Fruit fly (Drosophila melanogaster) whole organism, embryonic: ENCODE data around the gene wisp.

Source experiments
- BtbVII ChIP-seq: fragments of 200-800 bp; sonication (Bioruptor generic); optimal IDR thresholded peaks from 3 replicates; lab custom pipeline; 2017; ENCODE audit warnings: missing biosample characterization, mild to moderate bottlenecking, missing genetic modification characterization
- Bteb2 ChIP-seq: fragments of 200-800 bp; sonication (Bioruptor generic); optimal IDR thresholded peaks from 2 replicates; lab custom pipeline; 2016; ENCODE audit warnings: missing biosample characterization, missing genetic modification characterization
- CG10543 ChIP-seq: fragments of 200-800 bp; sonication (Bioruptor generic); optimal IDR thresholded peaks from 3 replicates; lab custom pipeline; 2017; ENCODE audit warnings: missing biosample characterization, mild to moderate bottlenecking, missing genetic modification characterization, moderate library complexity
- CG10565 ChIP-seq: fragments of 200-800 bp; sonication (Bioruptor generic); optimal IDR thresholded peaks from 3 replicates; lab custom pipeline; 2016; ENCODE audit warnings: missing biosample characterization, mild to moderate bottlenecking, missing genetic modification characterization
- CG10959 ChIP-seq: fragments of 200-800 bp; sonication (Bioruptor generic); IDR thresholded peaks from 2 replicates; pipeline ENCODE4 v1.3.6; 2022; ENCODE audit warnings: missing biosample characterization, missing genetic modification characterization
- CG12744 ChIP-seq: fragments of 200-800 bp; sonication (Bioruptor generic); optimal IDR thresholded peaks from 2 replicates; lab custom pipeline; 2016; ENCODE audit warnings: missing biosample characterization, missing genetic modification characterization
- CG14667 ChIP-seq: fragments of 200-800 bp; sonication (Bioruptor generic); IDR thresholded peaks from 2 replicates; pipeline ENCODE4 v1.3.6; 2022; ENCODE audit warnings: missing biosample characterization, missing genetic modification characterization
- CG15514 ChIP-seq: fragments of 200-800 bp; sonication (Bioruptor generic); optimal IDR thresholded peaks from 3 replicates; lab custom pipeline; 2017; ENCODE audit warnings: missing biosample characterization, missing genetic modification characterization, mild to moderate bottlenecking, moderate library complexity, missing genetic modification reagents
- CG16863 ChIP-seq: fragments of 200-800 bp; sonication (Bioruptor generic); optimal IDR thresholded peaks from 3 replicates; lab custom pipeline; 2016; ENCODE audit warnings: missing biosample characterization, missing genetic modification characterization
- CG17568 ChIP-seq: fragments of 200-800 bp; sonication (Bioruptor generic); optimal IDR thresholded peaks from 2 replicates; lab custom pipeline; 2018; ENCODE audit warnings: missing biosample characterization, mild to moderate bottlenecking, missing genetic modification characterization, moderate library complexity
- CG31441 ChIP-seq: fragments of 200-800 bp; sonication (Bioruptor generic); IDR thresholded peaks from 2 replicates; pipeline ENCODE4 v1.3.6; 2022; ENCODE audit warnings: missing biosample characterization, missing genetic modification characterization
- CG3407 ChIP-seq: fragments of 200-800 bp; sonication (Bioruptor generic); optimal IDR thresholded peaks from 2 replicates; lab custom pipeline; 2018; ENCODE audit warnings: missing biosample characterization, mild to moderate bottlenecking, missing genetic modification characterization
- CG3995 ChIP-seq: fragments of 200-800 bp; sonication (Bioruptor generic); optimal IDR thresholded peaks from 3 replicates; lab custom pipeline; 2016; ENCODE audit warnings: missing biosample characterization, missing genetic modification characterization
- CG6175 ChIP-seq: fragments of 200-800 bp; sonication (Bioruptor generic); IDR thresholded peaks from 3 replicates; pipeline ENCODE4 v1.3.6; 2022; ENCODE audit warnings: missing biosample characterization, missing genetic modification characterization
- CG8281 ChIP-seq: fragments of 200-800 bp; sonication (Bioruptor generic); optimal IDR thresholded peaks from 2 replicates; lab custom pipeline; 2018; ENCODE audit warnings: missing biosample characterization, mild to moderate bottlenecking, missing genetic modification characterization, moderate library complexity
- CG8388 ChIP-seq: fragments of 200-800 bp; sonication (Bioruptor generic); optimal IDR thresholded peaks from 2 replicates; lab custom pipeline; 2019; ENCODE audit warnings: missing biosample characterization, mild to moderate bottlenecking, missing genetic modification characterization, moderate library complexity
- CG8944 ChIP-seq: fragments of 200-800 bp; sonication (Bioruptor generic); optimal IDR thresholded peaks from 3 replicates; lab custom pipeline; 2016; ENCODE audit warnings: missing biosample characterization, missing genetic modification characterization
- CG9215 ChIP-seq: fragments of 200-800 bp; sonication (Bioruptor generic); IDR thresholded peaks from 2 replicates; pipeline ENCODE4 v1.3.6; 2022; ENCODE audit warnings: missing biosample characterization, missing genetic modification characterization
- D ChIP-seq, 2 experiments: fragments of 200-800 bp in 1 of 2; fragments of >200 bp in 1 of 2; sonication (Bioruptor generic) in 1 of 2; optimal IDR thresholded peaks; 2 replicates in 1 of 2; 3 replicates in 1 of 2; lab custom pipeline; 2017; ENCODE audit warnings: mild to moderate bottlenecking in 1 of 2, missing biosample characterization in 1 of 2, missing genetic modification characterization in 1 of 2, missing genetic modification reagents in 1 of 2
- Dref ChIP-seq: fragments of 200-800 bp; sonication (Bioruptor generic); IDR thresholded peaks from 2 replicates; pipeline ENCODE4 v1.3.6; 2022; ENCODE audit warnings: missing biosample characterization, missing genetic modification characterization
- H2.0 ChIP-seq: fragments of 200-800 bp; sonication (Bioruptor generic); IDR thresholded peaks from 2 replicates; pipeline ENCODE4 v1.3.6; 2022; ENCODE audit warnings: missing biosample characterization, missing genetic modification characterization
- HLH54F ChIP-seq: fragments of 200-800 bp; sonication (Bioruptor generic); optimal IDR thresholded peaks from 3 replicates; lab custom pipeline; 2016; ENCODE audit warnings: missing biosample characterization, missing genetic modification characterization
- Rfx ChIP-seq: fragments of 200-800 bp; sonication (Bioruptor generic); IDR thresholded peaks from 2 replicates; pipeline ENCODE4 v1.3.6; 2022; ENCODE audit warnings: missing biosample characterization, missing genetic modification characterization
- Six4 ChIP-seq: fragments of 200-800 bp; sonication (Bioruptor generic); optimal IDR thresholded peaks from 2 replicates; lab custom pipeline; 2016; ENCODE audit warnings: missing biosample characterization, missing genetic modification characterization
- Xrp1 ChIP-seq: fragments of 200-800 bp; sonication (Bioruptor generic); IDR thresholded peaks from 2 replicates; pipeline ENCODE4 v1.3.6; 2022; ENCODE audit warnings: missing biosample characterization, missing genetic modification characterization
- abd-A ChIP-seq: fragments of 200-800 bp; sonication (Bioruptor generic); optimal IDR thresholded peaks from 3 replicates; lab custom pipeline; 2019; ENCODE audit warnings: missing biosample characterization, mild to moderate bottlenecking, missing genetic modification characterization, moderate library complexity
- bigmax ChIP-seq: fragments of 200-800 bp; sonication (Bioruptor generic); optimal IDR thresholded peaks from 2 replicates; lab custom pipeline; 2018; ENCODE audit warnings: missing biosample characterization, mild to moderate bottlenecking, missing genetic modification characterization
- bsh ChIP-seq, 2 experiments: fragments of 200-800 bp; sonication (Bioruptor generic); optimal IDR thresholded peaks; 2 replicates each; lab custom pipeline; 2017 to 2018; ENCODE audit warnings: mild to moderate bottlenecking in 2 of 2, missing biosample characterization in 2 of 2, missing genetic modification characterization in 2 of 2, moderate library complexity in 1 of 2
- chif ChIP-seq, 2 experiments: fragments of 200-800 bp; sonication (Bioruptor generic); optimal IDR thresholded peaks; 3 replicates each; lab custom pipeline; 2016; ENCODE audit warnings: missing biosample characterization in 2 of 2, missing genetic modification characterization in 2 of 2
- croc ChIP-seq: fragments of 200-800 bp; sonication (Bioruptor generic); conservative IDR thresholded peaks from 3 replicates; pipeline ENCODE4 v1.3.6; 2022; ENCODE audit warnings: missing biosample characterization, missing genetic modification characterization
- crol ChIP-seq: fragments of 200-800 bp; sonication (Bioruptor generic); IDR thresholded peaks from 2 replicates; pipeline ENCODE4 v1.3.6; 2022; ENCODE audit warnings: missing biosample characterization, missing genetic modification characterization
- emc ChIP-seq: fragments of 200-800 bp; sonication (Bioruptor generic); optimal IDR thresholded peaks from 2 replicates; lab custom pipeline; 2016; ENCODE audit warnings: missing biosample characterization, missing genetic modification characterization
- gsb-n ChIP-seq: fragments of 200-800 bp; sonication (Bioruptor generic); optimal IDR thresholded peaks from 3 replicates; lab custom pipeline; 2018; ENCODE audit warnings: missing biosample characterization, mild to moderate bottlenecking, missing genetic modification characterization
- jumu ChIP-seq: fragments of 200-800 bp; sonication (Bioruptor generic); optimal IDR thresholded peaks from 3 replicates; lab custom pipeline; 2016; ENCODE audit warnings: missing biosample characterization, missing genetic modification characterization
- knrl ChIP-seq: fragments of 200-800 bp; sonication (Bioruptor generic); IDR thresholded peaks from 3 replicates; pipeline ENCODE4 v1.3.6; 2022; ENCODE audit warnings: missing biosample characterization, missing genetic modification characterization; ENCODE audit not compliant: partially characterized antibody
- lola ChIP-seq, 3 experiments: fragments of >200 bp in 2 of 3; fragments of 200-800 bp in 1 of 3; sonication (Bioruptor generic) in 1 of 3; optimal IDR thresholded peaks; 2 replicates each; lab custom pipeline; 2017 to 2019; ENCODE audit warnings: missing biosample characterization in 3 of 3, missing genetic modification characterization in 3 of 3, mild to moderate bottlenecking in 1 of 3, moderate library complexity in 1 of 3
- mam ChIP-seq: fragments of 200-800 bp; sonication (Bioruptor generic); optimal IDR thresholded peaks from 3 replicates; lab custom pipeline; 2016; ENCODE audit warnings: missing biosample characterization, missing genetic modification characterization
- mld ChIP-seq: fragments of 200-800 bp; sonication (Bioruptor generic); IDR thresholded peaks from 3 replicates; pipeline ENCODE4 v1.3.6; 2022; ENCODE audit warnings: missing biosample characterization, missing genetic modification characterization; ENCODE audit not compliant: partially characterized antibody
- otp ChIP-seq: fragments of 200-800 bp; sonication (Bioruptor generic); IDR thresholded peaks from 3 replicates; pipeline ENCODE4, ENCODE4 v1.3.6; 2022; ENCODE audit warnings: missing biosample characterization, missing genetic modification characterization
- pum ChIP-seq: fragments of 200-800 bp; sonication (Bioruptor generic); optimal IDR thresholded peaks from 2 replicates; lab custom pipeline; 2016; ENCODE audit warnings: missing biosample characterization, missing genetic modification characterization
- row ChIP-seq: fragments of 200-800 bp; sonication (Bioruptor generic); IDR thresholded peaks from 3 replicates; pipeline ENCODE4 v1.3.6; 2022; ENCODE audit warnings: missing biosample characterization, missing genetic modification characterization
- schlank ChIP-seq: fragments of 200-800 bp; sonication (Bioruptor generic); optimal IDR thresholded peaks from 2 replicates; lab custom pipeline; 2018; ENCODE audit warnings: missing biosample characterization, mild to moderate bottlenecking, missing genetic modification characterization
- slou ChIP-seq: fragments of 200-800 bp; sonication (Bioruptor generic); optimal IDR thresholded peaks from 3 replicates; lab custom pipeline; 2016; ENCODE audit warnings: missing biosample characterization, missing genetic modification characterization
- sqz ChIP-seq: fragments of 200-800 bp; sonication (Bioruptor generic); optimal IDR thresholded peaks from 3 replicates; lab custom pipeline; 2018; ENCODE audit warnings: missing biosample characterization, mild to moderate bottlenecking, missing genetic modification characterization
- sug ChIP-seq: fragments of 200-800 bp; optimal IDR thresholded peaks from 2 replicates; lab custom pipeline; 2019; ENCODE audit warnings: missing biosample characterization, mild to moderate bottlenecking, missing genetic modification characterization, moderate library complexity
- toy ChIP-seq: fragments of 200-800 bp; sonication (Bioruptor generic); IDR thresholded peaks from 2 replicates; pipeline ENCODE4 v1.3.6; 2022; ENCODE audit warnings: missing biosample characterization, missing genetic modification characterization
- trem ChIP-seq: fragments of 200-800 bp; optimal IDR thresholded peaks from 3 replicates; lab custom pipeline; 2019; ENCODE audit warnings: missing biosample characterization, mild to moderate bottlenecking, missing genetic modification characterization, moderate library complexity
- twi ChIP-seq: fragments of 200-800 bp; optimal IDR thresholded peaks from 2 replicates; lab custom pipeline; 2019; ENCODE audit warnings: missing biosample characterization, mild to moderate bottlenecking, missing genetic modification characterization, moderate library complexity
- vvl ChIP-seq: fragments of 200-800 bp; sonication (Bioruptor generic); IDR thresholded peaks from 2 replicates; pipeline ENCODE4 v1.3.6; 2022; ENCODE audit warnings: missing biosample characterization, missing genetic modification characterization
- wor ChIP-seq: fragments of 200-800 bp; sonication (Bioruptor generic); IDR thresholded peaks from 2 replicates; pipeline ENCODE4 v1.3.6; 2022; ENCODE audit warnings: missing biosample characterization, missing genetic modification characterization

The wisp gene

DNA sequence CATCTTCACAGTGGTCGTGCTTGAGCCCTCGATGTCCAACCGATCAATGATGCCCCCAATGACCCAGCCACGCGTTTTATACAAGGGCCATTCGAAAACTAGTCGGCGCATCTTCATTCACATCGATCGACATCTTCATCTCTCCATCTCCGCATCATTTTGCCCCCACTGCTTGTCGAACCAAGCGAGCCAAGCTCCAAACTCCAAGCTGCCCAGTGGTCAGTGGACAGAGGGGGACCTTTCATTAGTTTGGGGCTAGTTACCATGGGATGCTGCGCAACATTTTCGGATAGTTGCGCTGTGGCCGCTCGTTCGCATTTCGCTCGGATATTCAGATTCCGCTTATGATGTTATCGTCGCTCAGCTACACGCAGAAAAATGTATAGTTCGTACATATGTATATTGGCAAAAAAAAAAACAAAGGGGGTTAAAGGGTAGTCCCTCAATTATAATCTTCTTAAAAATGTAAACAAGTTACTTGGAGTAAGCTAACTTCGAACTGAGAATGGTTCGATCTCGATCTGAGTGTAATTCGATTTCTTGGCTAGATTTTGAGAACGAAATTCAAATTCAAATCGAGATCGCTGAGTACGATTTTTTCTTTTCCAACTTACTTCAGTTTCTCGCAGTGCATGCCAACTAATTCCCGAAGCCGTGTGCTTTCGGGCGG lies 47.6 kb upstream of the wisp start, which contains the start of gene CG15740 (continued):
- TF ChIP-seq CG8944 (GFP tag; lab: Kevin White, UChicago) (no peak), CG14667 (peak; percentile 35; the same call in 1 of the 2 replicates), row (peak; percentile 63), mam (GFP tag; lab: Kevin White, UChicago) (peak; percentile 23), gsb-n (tag; lab: Kevin White, UChicago) (no peak), CG9215 (GFP tag; lab: Robert Waterston, UW) (no peak), vvl (GFP tag; lab: Robert Waterston, UW) (peak; percentile 52), croc (GFP tag; lab: Robert Waterston, UW) (no peak), knrl (GFP tag; lab: Robert Waterston, UW) (no peak), trem (no peak), sug (tag; lab: Kevin White, UChicago) (no peak), bsh (GFP tag; optimal IDR thresholded peaks at IDR 0.05; lab: Kevin White, UChicago) (no peak), BtbVII (GFP tag; lab: Kevin White, UChicago) (no peak), CG10959 (GFP tag; lab: Robert Waterston, UW) (no peak), H2.0 (GFP tag; lab: Robert Waterston, UW) (peak; percentile 44; the same call in 1 of the 2 replicates), D (optimal IDR thresholded peaks at IDR 0.05; lab: Kevin White, UChicago) (no peak), D (GFP tag; optimal IDR thresholded peaks at IDR 0.05; lab: Kevin White, UChicago) (no peak), abd-A (tag; lab: Kevin White, UChicago) (no peak), Bteb2 (GFP tag; lab: Kevin White, UChicago) (no peak), CG10565 (GFP tag; lab: Kevin White, UChicago) (no peak), pum (GFP tag; lab: Kevin White, UChicago) (peak; percentile 46), Dref (GFP tag; lab: Robert Waterston, UW) (no peak), mld (GFP tag; lab: Robert Waterston, UW) (no peak), CG16863 (GFP tag; lab: Kevin White, UChicago) (peak; percentile 29), CG12744 (GFP tag; lab: Kevin White, UChicago) (no peak), otp (GFP tag; lab: Robert Waterston, UW) (no peak; the same call in 2 of the 3 replicates), schlank (no peak), lola (GFP tag; optimal IDR thresholded peaks at IDR 0.05; lab: Kevin White, UChicago) (no peak), Six4 (no peak), CG10543 (GFP tag; lab: Kevin White, UChicago) (no peak), CG31441 (GFP tag; lab: Robert Waterston, UW) (peak; percentile 63), wor (GFP tag; lab: Robert Waterston, UW) (peak; percentile 45; the same call in 1 of the 2 replicates), slou (GFP tag; lab: Kevin White, UChicago) (no peak), bigmax (GFP tag; lab: Kevin White, UChicago) (no peak), CG17568 (no peak), CG15514 (GFP tag; lab: Kevin White, UChicago) (no peak), Rfx (GFP tag; lab: Robert Waterston, UW) (peak; percentile 48; the same call in 1 of the 2 replicates), twi (no peak), CG6175 (GFP tag; lab: Robert Waterston, UW) (no peak), CG8281 (no peak), sqz (no peak), crol (GFP tag; lab: Robert Waterston, UW) (0 out of 2 replicates have a peak, but pooled peaks have one; percentile 23), emc (no peak), HLH54F (no peak), Xrp1 (GFP tag; lab: Robert Waterston, UW) (peak; percentile 39; the same call in 1 of the 2 replicates), jumu (GFP tag; lab: Kevin White, UChicago) (peak; percentile 25), CG3995 (no peak), toy (GFP tag; lab: Robert Waterston, UW) (no peak), CG8388 (GFP tag; lab: Kevin White, UChicago) (no peak), CG3407 (no peak), chif (GFP tag; optimal IDR thresholded peaks at IDR 0.05; lab: Kevin White, UChicago) (no peak)
